Worm (Caenorhabditis elegans) whole organism, L1 larva: ENCODE measurements around the gene R107.9.

Experiments used
- ama-1 ChIP-seq: fragments of 150-350 bp; optimal IDR thresholded peaks from 2 replicates; lab custom pipeline; 2014
- egl-27 ChIP-seq, 2 experiments: fragments of 150-350 bp in 1 of 2; sonication (generic microtip); optimal IDR thresholded peaks; 3 replicates each; lab custom pipeline; 2017 to 2018; ENCODE audit warnings: missing biosample characterization in 2 of 2, missing genetic modification characterization in 2 of 2, missing genetic modification reagents in 2 of 2
- lin-13 ChIP-seq: fragments of 150-350 bp; optimal IDR thresholded peaks from 2 replicates; lab custom pipeline; 2014; ENCODE audit warnings: missing biosample characterization, missing genetic modification reagents, missing genetic modification characterization
- mep-1 ChIP-seq: fragments of 150-350 bp; optimal IDR thresholded peaks from 2 replicates; lab custom pipeline; 2014; ENCODE audit warnings: missing biosample characterization, missing genetic modification characterization
- nhr-12 ChIP-seq: sonication (generic microtip); optimal IDR thresholded peaks from 2 replicates; lab custom pipeline; 2017; ENCODE audit warnings: missing biosample characterization, missing genetic modification characterization
- pqm-1 ChIP-seq: sonication (generic microtip); optimal IDR thresholded peaks from 3 replicates; lab custom pipeline; 2017; ENCODE audit warnings: missing biosample characterization, missing genetic modification characterization
- snpc-4 ChIP-seq: fragments of 150-350 bp; optimal IDR thresholded peaks from 2 replicates; lab custom pipeline; 2014; ENCODE audit warnings: missing biosample characterization, missing genetic modification characterization
- xbp-1 ChIP-seq: sonication (generic microtip); optimal IDR thresholded peaks from 2 replicates; lab custom pipeline; 2016; ENCODE audit warnings: missing genetic modification characterization, missing compliant biosample characterization

DNA sequence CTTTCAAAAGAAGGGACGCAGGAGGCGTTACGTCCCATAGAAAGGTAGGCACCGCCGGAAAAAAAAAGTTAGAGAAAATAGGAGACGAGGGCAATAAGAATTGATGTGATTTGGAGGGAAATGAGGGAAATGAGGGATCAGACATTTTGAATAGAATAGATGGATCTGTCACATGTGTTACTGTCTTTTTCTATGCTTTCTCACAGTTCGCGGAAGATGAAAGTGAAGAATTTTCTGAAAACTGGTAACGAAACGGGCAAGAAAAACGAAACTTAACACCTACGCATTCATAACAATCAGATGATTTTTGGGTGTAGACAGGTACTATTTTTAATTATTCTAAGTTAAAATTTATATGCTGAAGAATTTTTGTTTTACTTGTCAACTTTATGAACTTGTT lies at the start of gene R107.9:
- no peak for TF ChIP-seq nhr-12 (tag; lab: Kevin White, UChicago)
- no peak for TF ChIP-seq ama-1
- no peak for TF ChIP-seq egl-27 (tag; optimal IDR thresholded peaks at IDR 0.05; lab: Kevin White, UChicago)
- TF ChIP-seq lin-13 (GFP tag; lab: Kevin White, UChicago): no peak
- TF ChIP-seq xbp-1: no peak
- TF ChIP-seq mep-1 (tag; lab: Kevin White, UChicago): no peak
- TF ChIP-seq pqm-1 (tag; lab: Kevin White, UChicago): no peak
- TF ChIP-seq snpc-4: no peak
